Worm (Caenorhabditis elegans) whole organism, L2 larva: ENCODE data around the gene Y45G5AM.4.

Experiments
- blmp-1 ChIP-seq: sonication (generic microtip); optimal IDR thresholded peaks from 2 replicates; lab custom pipeline; 2017; ENCODE audit warnings: missing genetic modification characterization, mild to moderate bottlenecking, missing compliant biosample characterization, antibody characterized with exemption, moderate library complexity; ENCODE audit not compliant: insufficient read depth
- elt-1 ChIP-seq: fragments of 150-350 bp; optimal IDR thresholded peaks from 2 replicates; lab custom pipeline; 2014; ENCODE audit warnings: missing biosample characterization, missing genetic modification characterization
- elt-3 ChIP-seq: sonication (generic microtip); optimal IDR thresholded peaks from 2 replicates; lab custom pipeline; 2017; ENCODE audit warnings: missing biosample characterization, missing genetic modification characterization
- fos-1 ChIP-seq: fragments of 150-350 bp; optimal IDR thresholded peaks from 2 replicates; lab custom pipeline; 2014; ENCODE audit warnings: missing biosample characterization, missing genetic modification characterization
- lin-11 ChIP-seq: fragments of 150-350 bp; sonication (generic microtip); optimal IDR thresholded peaks from 2 replicates; lab custom pipeline; 2014; ENCODE audit warnings: missing biosample characterization, missing genetic modification characterization, inconsistent platforms, mixed read lengths
- lin-13 ChIP-seq: fragments of 150-350 bp; optimal IDR thresholded peaks from 2 replicates; lab custom pipeline; 2014; ENCODE audit warnings: missing biosample characterization, missing genetic modification reagents, missing genetic modification characterization
- lsy-2 ChIP-seq, 2 experiments: fragments of 150-350 bp in 1 of 2; sonication (generic microtip) in 1 of 2; optimal IDR thresholded peaks; 2 replicates each; lab custom pipeline; 2014 to 2017; ENCODE audit warnings: missing biosample characterization in 2 of 2, missing genetic modification characterization in 2 of 2
- nhr-11 ChIP-seq: fragments of 150-350 bp; optimal IDR thresholded peaks from 2 replicates; lab custom pipeline; 2014; ENCODE audit warnings: missing biosample characterization, missing genetic modification characterization
- nhr-237 ChIP-seq: fragments of 150-350 bp; optimal IDR thresholded peaks from 2 replicates; lab custom pipeline; 2014; ENCODE audit warnings: missing biosample characterization, missing genetic modification characterization
- skn-1 ChIP-seq: sonication (generic microtip); optimal IDR thresholded peaks from 2 replicates; lab custom pipeline; 2017; ENCODE audit warnings: missing biosample characterization, missing genetic modification characterization
- snpc-4 ChIP-seq: fragments of 150-350 bp; optimal IDR thresholded peaks from 2 replicates; lab custom pipeline; 2014; ENCODE audit warnings: missing biosample characterization, missing genetic modification characterization

DNA sequence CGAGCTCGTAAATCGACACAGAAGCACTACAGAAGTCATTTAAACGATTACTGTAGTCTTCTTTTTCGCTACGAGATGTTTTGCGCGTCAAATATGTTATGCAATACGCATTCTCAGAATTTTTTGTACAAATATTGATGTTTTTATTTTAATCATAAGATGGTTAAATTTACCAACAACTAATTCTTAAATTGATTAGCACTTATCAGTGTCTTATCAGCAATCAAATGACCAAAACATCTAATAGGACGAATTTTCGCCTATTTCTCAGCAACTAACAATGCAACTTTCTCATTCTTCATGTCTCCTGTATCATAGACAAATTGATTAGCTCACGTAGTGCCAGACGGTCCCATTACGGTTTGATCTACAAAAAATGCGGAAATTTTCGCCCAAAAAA lies 22.9 kb downstream of the Y45G5AM.4 start:
- no peak for TF ChIP-seq lin-13 (GFP tag; lab: Kevin White, UChicago)
- TF ChIP-seq snpc-4 (tag; lab: Kevin White, UChicago) = no peak
- no peak for TF ChIP-seq blmp-1 (tag; lab: Kevin White, UChicago)
- TF ChIP-seq elt-3 (tag; lab: Kevin White, UChicago) = no peak
- TF ChIP-seq skn-1 (tag; lab: Kevin White, UChicago) = no peak
- no peak for TF ChIP-seq lsy-2 (tag; optimal IDR thresholded peaks at IDR 0.05; lab: Kevin White, UChicago)
- no peak for TF ChIP-seq nhr-237 (tag; lab: Kevin White, UChicago)
- no peak for TF ChIP-seq nhr-11 (tag; lab: Kevin White, UChicago)
- no peak for TF ChIP-seq elt-1
- TF ChIP-seq lin-11 (tag; lab: Kevin White, UChicago) = no peak
- peak; percentile 5 for TF ChIP-seq fos-1 (tag; lab: Kevin White, UChicago)
